Worm (Caenorhabditis elegans) whole organism, L4 larva: ENCODE measurements around the gene H02F09.2.

ENCODE experiments used
- F26F4.8 ChIP-seq: fragments of 200-800 bp; sonication (Bioruptor generic); conservative IDR thresholded peaks from 2 replicates; pipeline ENCODE4 v1.3.6; 2022; ENCODE audit warnings: missing genetic modification characterization, missing compliant biosample characterization
- F37D6.2 ChIP-seq: sonication (generic microtip); optimal IDR thresholded peaks from 2 replicates; lab custom pipeline; 2016; ENCODE audit warnings: mild to moderate bottlenecking, missing genetic modification characterization, missing compliant biosample characterization
- Y105C5A.15 ChIP-seq: fragments of 200-800 bp; sonication (Bioruptor generic); IDR thresholded peaks from 2 replicates; pipeline ENCODE4 v1.3.6; 2022; ENCODE audit warnings: missing genetic modification characterization, missing compliant biosample characterization
- aha-1 ChIP-seq: fragments of 150-350 bp; peaks from one replicate; lab custom pipeline; 2014; ENCODE audit warnings: missing biosample characterization, missing genetic modification characterization
- attf-4 ChIP-seq: sonication (generic microtip); optimal IDR thresholded peaks from 3 replicates; lab custom pipeline; 2017; ENCODE audit warnings: missing biosample characterization, missing genetic modification characterization
- ceh-82 ChIP-seq: sonication (generic microtip); optimal IDR thresholded peaks from 2 replicates; lab custom pipeline; 2017; ENCODE audit warnings: missing biosample characterization, missing genetic modification characterization
- ces-1 ChIP-seq: fragments of 150-350 bp; sonication (generic microtip); optimal IDR thresholded peaks from 4 replicates; lab custom pipeline; 2014; ENCODE audit warnings: missing biosample characterization, missing genetic modification reagents, missing genetic modification characterization
- cey-2 ChIP-seq: sonication (generic microtip); optimal IDR thresholded peaks from 3 replicates; lab custom pipeline; 2017; ENCODE audit warnings: missing genetic modification characterization, mild to moderate bottlenecking, missing compliant biosample characterization, antibody characterized with exemption, borderline replicate concordance; ENCODE audit not compliant: insufficient read depth
- daf-12 ChIP-seq: fragments of 150-350 bp; optimal IDR thresholded peaks from 2 replicates; lab custom pipeline; 2014; ENCODE audit warnings: missing biosample characterization, missing genetic modification reagents, missing genetic modification characterization
- daf-16 ChIP-seq, 3 experiments: sonication (generic microtip); optimal IDR thresholded peaks; 2 replicates each; lab custom pipeline; 2016 to 2017; ENCODE audit warnings: missing genetic modification characterization in 3 of 3, missing genetic modification reagents in 3 of 3, mild to moderate bottlenecking in 2 of 3, missing compliant biosample characterization in 2 of 3, missing biosample characterization in 1 of 3, moderate library complexity in 1 of 3
- daf-19 ChIP-seq: fragments of 200-800 bp; sonication (Bioruptor generic); conservative IDR thresholded peaks from 2 replicates; pipeline ENCODE4 v1.3.6; 2022; ENCODE audit warnings: missing genetic modification characterization, missing compliant biosample characterization
- daf-8 ChIP-seq: fragments of 200-800 bp; sonication (Bioruptor generic); IDR thresholded peaks from 2 replicates; pipeline ENCODE4 v1.3.6; 2022; ENCODE audit warnings: missing genetic modification characterization, missing compliant biosample characterization
- dmd-6 ChIP-seq: fragments of 200-800 bp; sonication (Bioruptor generic); IDR thresholded peaks from 2 replicates; pipeline ENCODE4 v1.3.6; 2022; ENCODE audit warnings: missing genetic modification reagents, missing genetic modification characterization, missing compliant biosample characterization
- dmd-9 ChIP-seq: fragments of 200-800 bp; sonication (Bioruptor generic); IDR thresholded peaks from 2 replicates; pipeline ENCODE4 v1.3.6; 2022; ENCODE audit warnings: missing genetic modification reagents, missing genetic modification characterization, missing compliant biosample characterization
- dve-1 ChIP-seq: sonication (generic microtip); optimal IDR thresholded peaks from 2 replicates; lab custom pipeline; 2017; ENCODE audit warnings: antibody characterized with exemption, mild to moderate bottlenecking, missing genetic modification characterization, missing compliant biosample characterization; ENCODE audit not compliant: insufficient read depth
- hlh-11 ChIP-seq: fragments of 200-800 bp; sonication (Bioruptor generic); optimal IDR thresholded peaks from 2 replicates; lab custom pipeline; 2018; ENCODE audit warnings: mild to moderate bottlenecking, missing genetic modification characterization, missing compliant biosample characterization
- hlh-30 ChIP-seq: sonication (generic microtip); optimal IDR thresholded peaks from 2 replicates; lab custom pipeline; 2017; ENCODE audit warnings: antibody characterized with exemption, mild to moderate bottlenecking, missing genetic modification characterization, missing compliant biosample characterization; ENCODE audit not compliant: insufficient read depth
- hmg-1.1 ChIP-seq: fragments of 200-800 bp; sonication (Bioruptor generic); IDR thresholded peaks from 2 replicates; pipeline ENCODE4 v1.3.6; 2022; ENCODE audit warnings: missing genetic modification reagents, missing genetic modification characterization, missing compliant biosample characterization
- lin-1 ChIP-seq: fragments of 200-800 bp; sonication (Bioruptor generic); IDR thresholded peaks from 2 replicates; pipeline ENCODE4 v1.3.6; 2022; ENCODE audit warnings: missing genetic modification reagents, missing genetic modification characterization, missing compliant biosample characterization
- lin-15B ChIP-seq: fragments of 150-350 bp; sonication (generic microtip); optimal IDR thresholded peaks from 3 replicates; lab custom pipeline; 2014; ENCODE audit warnings: missing biosample characterization, missing genetic modification characterization
- lir-3 ChIP-seq: sonication (generic microtip); optimal IDR thresholded peaks from 2 replicates; lab custom pipeline; 2016; ENCODE audit warnings: mild to moderate bottlenecking, missing genetic modification characterization, missing compliant biosample characterization
- lsy-2 ChIP-seq, 2 experiments: fragments of 150-350 bp in 1 of 2; sonication (generic microtip) in 1 of 2; optimal IDR thresholded peaks; 2 replicates each; lab custom pipeline; 2014 to 2017; ENCODE audit warnings: missing biosample characterization in 2 of 2, missing genetic modification characterization in 2 of 2
- mep-1 ChIP-seq: fragments of 150-350 bp; sonication (generic microtip); optimal IDR thresholded peaks from 3 replicates; lab custom pipeline; 2014; ENCODE audit warnings: missing biosample characterization, missing genetic modification characterization
- nhr-237 ChIP-seq: sonication (generic microtip); optimal IDR thresholded peaks from 2 replicates; lab custom pipeline; 2017; ENCODE audit warnings: missing biosample characterization, missing genetic modification characterization
- nhr-28 ChIP-seq: fragments of 150-350 bp; optimal IDR thresholded peaks from 2 replicates; lab custom pipeline; 2014; ENCODE audit warnings: missing biosample characterization, missing genetic modification characterization
- nhr-41 ChIP-seq: fragments of 200-800 bp; sonication (Bioruptor generic); IDR thresholded peaks from 2 replicates; pipeline ENCODE4 v1.3.6; 2022; ENCODE audit warnings: missing genetic modification reagents, missing genetic modification characterization, missing compliant biosample characterization
- nhr-42 ChIP-seq: fragments of 200-800 bp; sonication (Bioruptor generic); IDR thresholded peaks from 2 replicates; pipeline ENCODE4 v1.3.6; 2022; ENCODE audit warnings: missing genetic modification characterization, missing compliant biosample characterization
- nhr-76 ChIP-seq: fragments of 150-350 bp; optimal IDR thresholded peaks from 2 replicates; lab custom pipeline; 2014; ENCODE audit warnings: missing biosample characterization, missing genetic modification characterization
- nhr-77 ChIP-seq: fragments of 150-350 bp; optimal IDR thresholded peaks from 2 replicates; lab custom pipeline; 2014; ENCODE audit warnings: missing biosample characterization, missing genetic modification characterization
- pha-4 ChIP-seq, 2 experiments: fragments of 150-350 bp in 1 of 2; fragments of 200-800 bp in 1 of 2; sonication (Bioruptor generic) in 1 of 2; IDR thresholded peaks in 1 of 2; optimal IDR thresholded peaks in 1 of 2; 2 replicates each; pipeline versions ENCODE4 v1.3.6 to Lab custom; 2014 to 2022; ENCODE audit warnings: missing genetic modification characterization in 2 of 2, missing genetic modification reagents in 2 of 2, missing biosample characterization in 1 of 2, missing compliant biosample characterization in 1 of 2
- php-3 ChIP-seq: fragments of 200-800 bp; sonication (Bioruptor generic); IDR thresholded peaks from 2 replicates; pipeline ENCODE4 v1.3.6; 2022; ENCODE audit warnings: missing genetic modification reagents, missing genetic modification characterization, missing compliant biosample characterization
- pqm-1 ChIP-seq: sonication (generic microtip); optimal IDR thresholded peaks from 2 replicates; lab custom pipeline; 2017; ENCODE audit warnings: missing biosample characterization, missing genetic modification characterization
- saeg-2 ChIP-seq: fragments of 200-800 bp; sonication (Bioruptor generic); IDR thresholded peaks from 2 replicates; pipeline ENCODE4 v1.3.6; 2022; ENCODE audit warnings: missing genetic modification reagents, missing genetic modification characterization, missing compliant biosample characterization
- snpc-4 ChIP-seq: fragments of 150-350 bp; optimal IDR thresholded peaks from 2 replicates; lab custom pipeline; 2014; ENCODE audit warnings: missing biosample characterization, missing genetic modification characterization
- unc-62 ChIP-seq, 3 experiments: fragments of 150-350 bp in 1 of 3; sonication (generic microtip); optimal IDR thresholded peaks in 2 of 3; peaks in 1 of 3; 1 replicate in 1 of 3; 2 replicates in 2 of 3; lab custom pipeline; 2014 to 2017; ENCODE audit warnings: missing biosample characterization in 3 of 3, missing genetic modification characterization in 3 of 3, missing genetic modification reagents in 3 of 3, missing genotype in 1 of 3
- zag-1 ChIP-seq: fragments of 150-350 bp; optimal IDR thresholded peaks from 2 replicates; lab custom pipeline; 2014; ENCODE audit warnings: missing biosample characterization, missing genetic modification characterization
- zfp-2 ChIP-seq: sonication (generic microtip); optimal IDR thresholded peaks from 2 replicates; lab custom pipeline; 2016; ENCODE audit warnings: mild to moderate bottlenecking, missing genetic modification characterization, missing compliant biosample characterization
- zfp-3 ChIP-seq: fragments of 200-800 bp; sonication (Bioruptor generic); conservative IDR thresholded peaks from 2 replicates; pipeline ENCODE4 v1.3.6; 2022; ENCODE audit warnings: missing genetic modification reagents, missing genetic modification characterization, missing compliant biosample characterization
- ztf-7 ChIP-seq: fragments of 150-350 bp; optimal IDR thresholded peaks from 2 replicates; lab custom pipeline; 2014; ENCODE audit warnings: missing biosample characterization, missing genetic modification characterization

The H02F09.2 gene

DNA sequence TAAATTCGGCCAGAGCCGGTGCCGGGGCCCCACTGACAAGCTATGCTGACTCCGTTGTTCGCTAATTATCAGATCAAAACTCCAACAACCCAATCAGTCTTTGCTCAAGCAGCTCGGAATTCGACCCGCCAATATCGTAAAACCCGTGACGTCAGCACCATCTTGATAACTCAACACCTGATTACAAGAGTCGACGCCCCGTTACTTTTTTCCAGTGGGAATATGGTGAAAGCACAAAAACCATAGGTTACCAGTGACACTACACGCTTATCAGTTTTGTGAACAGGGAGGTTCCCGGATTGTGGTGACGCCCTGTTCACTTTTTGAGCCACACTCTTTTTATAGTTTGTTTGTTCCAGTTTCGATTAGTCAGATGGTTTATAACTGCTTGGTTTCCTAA is 31.0 kb upstream of the H02F09.2 start:
- TF ChIP-seq nhr-77 (tag; lab: Kevin White, UChicago) (peak; percentile 40), dmd-6 (GFP tag; lab: Robert Waterston, UW) (peak; percentile 91), dmd-9 (GFP tag; lab: Robert Waterston, UW) (no peak), F26F4.8 (GFP tag; lab: Robert Waterston, UW) (no peak), hlh-11 (tag; lab: Kevin White, UChicago) (peak; percentile 42), cey-2 (tag; lab: Kevin White, UChicago) (no peak), daf-19 (GFP tag; lab: Robert Waterston, UW) (no peak), daf-16 (GFP tag; optimal IDR thresholded peaks at IDR 0.05; lab: Kevin White, UChicago) (no peak), daf-16 (tag; optimal IDR thresholded peaks at IDR 0.05; lab: Kevin White, UChicago) (peak; percentile 50), Y105C5A.15 (GFP tag; lab: Robert Waterston, UW) (no peak), nhr-42 (GFP tag; lab: Robert Waterston, UW) (no peak), ztf-7 (no peak), lin-1 (GFP tag; lab: Robert Waterston, UW) (peak; percentile 53; the same call in 1 of the 2 replicates), hmg-1.1 (GFP tag; lab: Robert Waterston, UW) (no peak), lin-15B (tag; lab: Kevin White, UChicago) (no peak), pha-4 (GFP tag; IDR thresholded peaks at IDR 0.05; lab: Robert Waterston, UW) (no peak), pha-4 (tag; optimal IDR thresholded peaks at IDR 0.05; lab: Kevin White, UChicago) (no peak), nhr-28 (tag; lab: Kevin White, UChicago) (peak; percentile 90), daf-8 (GFP tag; lab: Robert Waterston, UW) (no peak), pqm-1 (tag; lab: Kevin White, UChicago) (peak; percentile 78), dve-1 (tag; lab: Kevin White, UChicago) (peak; percentile 58), php-3 (GFP tag; lab: Robert Waterston, UW) (0 out of 2 replicates have a peak, but pooled peaks have one; percentile 25), F37D6.2 (tag; lab: Kevin White, UChicago) (no peak), zfp-3 (GFP tag; lab: Robert Waterston, UW) (no peak), hlh-30 (tag; lab: Kevin White, UChicago) (peak; percentile 7), zag-1 (no peak), saeg-2 (GFP tag; lab: Robert Waterston, UW) (0 out of 2 replicates have a peak, but pooled peaks have one; percentile 9), mep-1 (tag; lab: Kevin White, UChicago) (no peak)

DNA sequence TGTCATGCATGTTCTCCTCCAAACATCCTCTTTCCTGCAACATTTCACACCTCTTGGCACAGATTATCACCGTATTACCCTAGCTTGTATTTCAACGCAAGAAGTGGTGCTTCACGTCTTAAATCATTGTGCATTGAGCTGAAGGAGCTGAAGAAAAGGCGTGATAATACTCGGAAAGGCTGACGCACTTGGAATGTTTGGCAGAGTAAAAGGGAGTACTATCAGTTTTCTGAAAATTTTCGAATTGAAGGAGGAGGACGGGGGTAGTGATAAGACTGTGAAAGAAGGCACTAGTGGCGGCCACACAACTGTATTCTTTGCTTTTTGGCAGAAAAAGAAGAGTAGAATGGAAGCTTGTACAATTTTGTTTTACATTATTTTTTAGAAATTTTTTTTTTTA is 28.6 kb upstream of the H02F09.2 start:
- no peak for TF ChIP-seq daf-12 (tag; lab: Kevin White, UChicago)
- peak; percentile 36 for TF ChIP-seq pqm-1 (tag; lab: Kevin White, UChicago)
- TF ChIP-seq lir-3 (tag; lab: Kevin White, UChicago): no peak
- TF ChIP-seq aha-1 (tag; lab: Kevin White, UChicago): peak; percentile 86
- TF ChIP-seq hlh-11 (tag; lab: Kevin White, UChicago): peak; percentile 18
- TF ChIP-seq nhr-28 (tag; lab: Kevin White, UChicago): peak; percentile 19
- no peak for TF ChIP-seq nhr-42 (GFP tag; lab: Robert Waterston, UW)

DNA sequence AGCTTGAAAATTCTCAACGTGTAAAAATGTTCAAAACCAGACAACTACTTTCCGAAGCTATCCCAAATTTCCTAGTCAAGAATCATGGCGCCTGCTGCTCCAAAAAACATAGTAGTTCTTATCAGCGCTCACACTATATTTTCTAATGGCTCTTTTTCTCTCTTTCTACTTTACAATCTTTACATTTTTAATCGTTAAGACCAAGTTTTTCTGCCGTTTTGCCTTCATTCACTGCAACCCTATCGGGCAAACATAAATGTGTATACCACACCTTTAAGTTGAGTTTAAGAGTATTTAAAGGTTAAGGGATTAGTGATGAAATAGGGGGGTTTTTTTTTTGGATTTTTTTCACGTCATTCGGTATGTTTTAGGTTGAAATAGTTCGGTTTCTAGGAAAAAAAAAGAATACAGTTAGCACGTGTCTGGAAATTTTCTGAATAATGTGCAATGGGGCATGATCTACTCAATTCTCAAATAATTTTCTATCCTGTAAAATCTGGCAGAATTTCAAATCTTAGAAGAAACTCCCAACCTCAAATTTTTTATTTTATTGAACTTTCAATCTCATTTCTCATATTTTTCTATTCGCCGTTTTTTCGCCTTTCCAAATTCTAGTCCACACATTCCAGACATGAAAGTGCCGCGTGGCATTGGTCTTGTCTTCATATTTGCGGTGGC is 25.0 kb upstream of the H02F09.2 start, which contains the start of gene K06A9.1:
K06A9.1 (plus strand) TSS at position 628 of the 678 bp plus-strand sequence.
- TF ChIP-seq unc-62 (GFP tag; optimal IDR thresholded peaks at IDR 0.05 in 1 of 2; lab: Kevin White, UChicago): peak in 1 of 2 experiments; percentile 27
- no peak for TF ChIP-seq unc-62 (tag; optimal IDR thresholded peaks at IDR 0.05; lab: Kevin White, UChicago)
- TF ChIP-seq daf-8 (GFP tag; lab: Robert Waterston, UW): no peak
- peak; percentile 69 for TF ChIP-seq pqm-1 (tag; lab: Kevin White, UChicago)
- peak; percentile 22 for TF ChIP-seq nhr-28 (tag; lab: Kevin White, UChicago)
- no peak for TF ChIP-seq nhr-41 (GFP tag; lab: Robert Waterston, UW)
- no peak for TF ChIP-seq lsy-2 (tag; optimal IDR thresholded peaks at IDR 0.05; lab: Kevin White, UChicago)
- no peak for TF ChIP-seq snpc-4 (tag; lab: Kevin White, UChicago)
- no peak for TF ChIP-seq attf-4 (tag; lab: Kevin White, UChicago)
- peak; percentile 40 for TF ChIP-seq dmd-6 (GFP tag; lab: Robert Waterston, UW)
- no peak for TF ChIP-seq nhr-76
- no peak for TF ChIP-seq zfp-2
- TF ChIP-seq F26F4.8 (GFP tag; lab: Robert Waterston, UW): no peak
- TF ChIP-seq ces-1 (GFP tag; lab: Kevin White, UChicago): no peak
- no peak for TF ChIP-seq nhr-237 (tag; lab: Kevin White, UChicago)
- TF ChIP-seq ceh-82 (tag; lab: Kevin White, UChicago): no peak
